Worm (Caenorhabditis elegans): ENCODE measurements around the gene ncx-5.

Gene ncx-5

ce11 chrV:10496733-10497132 is 6.8 kb upstream of the ncx-5 start, which contains the start of gene C35A5.4:
C35A5.4 (plus strand) TSS chrV:10497033.
- TF ChIP-seq unc-39 (tag; optimal IDR thresholded peaks at IDR 0.05) (no peak), ceh-43 (GFP tag; optimal IDR thresholded peaks at IDR 0.05) (no peak), lin-32 (GFP tag; optimal IDR thresholded peaks at IDR 0.05) (no peak), blmp-1 (tag; optimal IDR thresholded peaks at IDR 0.05) (no peak), lsy-2 (tag; optimal IDR thresholded peaks at IDR 0.05) (no peak), elt-3 (tag; optimal IDR thresholded peaks at IDR 0.05) (no peak), ham-2 (GFP tag; optimal IDR thresholded peaks at IDR 0.05) (no peak), pha-4 (tag; optimal IDR thresholded peaks at IDR 0.05) (no peak), sptf-1 (tag; optimal IDR thresholded peaks at IDR 0.05) (no peak), sem-2 (GFP tag; optimal IDR thresholded peaks at IDR 0.05) (no peak)

- TF ChIP-seq nhr-237 (tag; optimal IDR thresholded peaks at IDR 0.05) (no peak), ces-1 (GFP tag; optimal IDR thresholded peaks at IDR 0.05) (no peak), ceh-43 (GFP tag; optimal IDR thresholded peaks at IDR 0.05) (no peak), M03D4.4 (tag; optimal IDR thresholded peaks at IDR 0.05) (no peak), cnd-1 (tag; optimal IDR thresholded peaks at IDR 0.05) (no peak), nhr-2 (tag; optimal IDR thresholded peaks at IDR 0.05) (no peak), tbx-8 (GFP tag; optimal IDR thresholded peaks at IDR 0.05) (no peak), mab-5 (tag; optimal IDR thresholded peaks at IDR 0.05) (no peak), zip-8 (tag; optimal IDR thresholded peaks at IDR 0.05) (no peak)
Measured at ce11 chrV:10493150-10493549, 3.3 kb upstream of the ncx-5 start, which contains the start of gene ugt-33. ugt-33 (plus strand) TSS chrV:10493409.

ce11 chrV:10491443-10491842 is 1.5 kb upstream of the ncx-5 start, which contains the start of gene aqp-5:
aqp-5 (plus strand) TSS chrV:10491743.
- TF ChIP-seq flh-1 (GFP tag; optimal IDR thresholded peaks at IDR 0.05) (no peak), mls-2 (tag; optimal IDR thresholded peaks at IDR 0.05) (no peak), elt-3 (tag; optimal IDR thresholded peaks at IDR 0.05) (no peak), blmp-1 (tag; optimal IDR thresholded peaks at IDR 0.05) (no peak), tbx-8 (GFP tag; optimal IDR thresholded peaks at IDR 0.05) (no peak), pha-4 (tag; optimal IDR thresholded peaks at IDR 0.05) (no peak), nhr-28 (tag; optimal IDR thresholded peaks at IDR 0.05) (no peak), nhr-12 (tag; optimal IDR thresholded peaks at IDR 0.05) (no peak)

DNA sequence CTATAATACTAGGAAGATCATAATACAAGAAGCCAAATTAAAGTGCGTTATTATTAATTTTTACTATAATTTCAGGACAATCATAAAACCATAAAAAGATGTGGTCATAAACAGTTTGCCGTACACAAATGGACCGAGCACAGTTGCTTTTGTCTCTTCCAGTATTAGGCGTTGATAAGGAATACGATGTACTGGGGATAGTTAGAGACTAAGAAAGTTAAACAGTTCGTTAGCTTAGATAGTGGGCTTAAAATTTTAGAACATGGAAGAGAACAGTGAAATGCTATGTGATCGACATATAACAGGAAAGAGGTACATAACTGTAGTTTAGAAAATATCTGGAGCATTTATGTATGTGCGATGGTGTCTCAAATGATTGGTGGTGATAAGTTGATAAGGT is 4.5 kb downstream of the ncx-5 start:
- no peak for TF ChIP-seq lin-32 (GFP tag; optimal IDR thresholded peaks at IDR 0.05)
- TF ChIP-seq nhr-237 (tag; optimal IDR thresholded peaks at IDR 0.05), result no peak
- TF ChIP-seq nhr-2 (tag; optimal IDR thresholded peaks at IDR 0.05), result no peak
- no peak for TF ChIP-seq drap-1 (GFP tag; optimal IDR thresholded peaks at IDR 0.05)
- no peak for TF ChIP-seq mep-1 (tag; optimal IDR thresholded peaks at IDR 0.05)
- TF ChIP-seq nhr-28 (tag; optimal IDR thresholded peaks at IDR 0.05), result no peak
- no peak for TF ChIP-seq flh-1 (GFP tag; optimal IDR thresholded peaks at IDR 0.05)
- no peak for TF ChIP-seq zip-8 (tag; optimal IDR thresholded peaks at IDR 0.05)
- TF ChIP-seq pha-4 (tag; optimal IDR thresholded peaks at IDR 0.05), result no peak
- TF ChIP-seq lin-13 (tag; optimal IDR thresholded peaks at IDR 0.05), result no peak
- no peak for TF ChIP-seq mab-5 (tag; optimal IDR thresholded peaks at IDR 0.05)
- TF ChIP-seq nhr-76 (tag; optimal IDR thresholded peaks at IDR 0.05), result no peak
- no peak for TF ChIP-seq sem-2 (GFP tag; optimal IDR thresholded peaks at IDR 0.05)
- no peak for TF ChIP-seq blmp-1 (tag; optimal IDR thresholded peaks at IDR 0.05)
- no peak for TF ChIP-seq cnd-1 (tag; optimal IDR thresholded peaks at IDR 0.05)
- no peak for TF ChIP-seq ztf-11 (tag; optimal IDR thresholded peaks at IDR 0.05)
- no peak for TF ChIP-seq hlh-1 (tag; optimal IDR thresholded peaks at IDR 0.05)
- no peak for TF ChIP-seq snpc-4 (tag; optimal IDR thresholded peaks at IDR 0.05)
- TF ChIP-seq ceh-43 (GFP tag; optimal IDR thresholded peaks at IDR 0.05), result no peak

- no peak for TF ChIP-seq snpc-4 (tag; optimal IDR thresholded peaks at IDR 0.05)
- TF ChIP-seq nhr-237 (tag; optimal IDR thresholded peaks at IDR 0.05), result no peak
- TF ChIP-seq blmp-1 (tag; optimal IDR thresholded peaks at IDR 0.05), result no peak
- no peak for TF ChIP-seq nhr-28 (tag; optimal IDR thresholded peaks at IDR 0.05)
- TF ChIP-seq nhr-2 (tag; optimal IDR thresholded peaks at IDR 0.05), result no peak
- no peak for TF ChIP-seq ces-1 (GFP tag; optimal IDR thresholded peaks at IDR 0.05)
- no peak for TF ChIP-seq lin-13 (tag; optimal IDR thresholded peaks at IDR 0.05)
- TF ChIP-seq drap-1 (GFP tag; optimal IDR thresholded peaks at IDR 0.05), result no peak
- no peak for TF ChIP-seq pha-4 (tag; optimal IDR thresholded peaks at IDR 0.05)
- no peak for TF ChIP-seq sem-2 (GFP tag; optimal IDR thresholded peaks at IDR 0.05)
- TF ChIP-seq M03D4.4 (tag; optimal IDR thresholded peaks at IDR 0.05), result no peak
- no peak for TF ChIP-seq elt-3 (tag; optimal IDR thresholded peaks at IDR 0.05)
- TF ChIP-seq elt-1 (tag; optimal IDR thresholded peaks at IDR 0.05; ENCODE audit: borderline replicate concordance, insufficient read depth), result no peak
- no peak for TF ChIP-seq nhr-12 (tag; optimal IDR thresholded peaks at IDR 0.05)
- TF ChIP-seq hlh-1 (tag; optimal IDR thresholded peaks at IDR 0.05), result no peak
- no peak for TF ChIP-seq lin-32 (GFP tag; optimal IDR thresholded peaks at IDR 0.05)
- no peak for TF ChIP-seq ceh-43 (GFP tag; optimal IDR thresholded peaks at IDR 0.05)
- no peak for TF ChIP-seq ceh-83 (GFP tag; optimal IDR thresholded peaks at IDR 0.05)
- TF ChIP-seq zip-8 (tag; optimal IDR thresholded peaks at IDR 0.05), result no peak
- no peak for TF ChIP-seq flh-1 (GFP tag; optimal IDR thresholded peaks at IDR 0.05)
Measured at ce11 chrV:10484640-10485039, 5.3 kb downstream of the ncx-5 start, which contains the start of gene Y32F6B.1. Y32F6B.1 (minus strand) TSS chrV:10484740.

Data from whole organism, mixed stage, embryonic.